Fruit fly (Drosophila melanogaster): Measurements from ENCODE around the gene prage.

The prage gene

DNA sequence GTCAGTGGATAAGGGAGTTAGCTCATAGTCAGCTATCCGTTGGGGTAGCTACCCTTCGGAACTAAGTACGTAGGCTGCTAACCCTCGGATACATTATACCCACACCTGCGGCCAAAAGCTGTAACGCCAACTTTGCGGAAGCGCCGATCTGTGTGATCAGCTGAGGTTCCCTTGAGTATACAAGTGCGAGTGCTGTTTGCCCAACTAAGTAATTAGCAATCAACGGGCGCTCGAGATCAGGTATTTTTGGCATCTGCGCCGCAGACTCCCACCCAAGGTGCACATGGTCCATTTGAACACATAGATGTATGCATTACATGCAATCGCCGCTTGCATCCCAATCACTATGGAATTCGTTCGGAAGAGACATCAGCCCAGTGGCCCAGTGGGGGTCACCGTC lies 80.6 kb downstream of the prage start (continued):
- TF ChIP-seq CG18619 (GFP tag; optimal IDR thresholded peaks at IDR 0.05) (peak; percentile 71), CG8089 (GFP tag; optimal IDR thresholded peaks at IDR 0.05) (peak; percentile 41), grn (GFP tag; optimal IDR thresholded peaks at IDR 0.05) (peak; percentile 75), jing (GFP tag; optimal IDR thresholded peaks at IDR 0.05) (no peak), zen (tag; optimal IDR thresholded peaks at IDR 0.05) (no peak), sc (optimal IDR thresholded peaks at IDR 0.05) (no peak), sc (GFP tag; optimal IDR thresholded peaks at IDR 0.05) (no peak), CG11723 (GFP tag; optimal IDR thresholded peaks at IDR 0.05) (no peak), Optix (GFP tag; IDR thresholded peaks at IDR 0.05) (no peak), CG16815 (GFP tag; optimal IDR thresholded peaks at IDR 0.05) (no peak), corto (GFP tag; optimal IDR thresholded peaks at IDR 0.05) (no peak), CG17829 (tag; optimal IDR thresholded peaks at IDR 0.05) (no peak), CG4617 (GFP tag; optimal IDR thresholded peaks at IDR 0.05; ENCODE audit: borderline replicate concordance) (no peak), fru (optimal IDR thresholded peaks at IDR 0.05) (no peak), CG8290 (GFP tag; optimal IDR thresholded peaks at IDR 0.05) (no peak), CG8290 (tag; optimal IDR thresholded peaks at IDR 0.05) (peak in 1 of 2 experiments; percentile 96), gsb-n (tag; optimal IDR thresholded peaks at IDR 0.05) (no peak), CG12769 (tag; optimal IDR thresholded peaks at IDR 0.05) (peak; percentile 85), Dad (GFP tag; optimal IDR thresholded peaks at IDR 0.05) (peak; percentile 15), CG17568 (GFP tag; optimal IDR thresholded peaks at IDR 0.05) (peak; percentile 66), CG16813 (GFP tag; IDR thresholded peaks at IDR 0.05; ENCODE audit: partially characterized antibody) (no peak), cas (GFP tag; IDR thresholded peaks at IDR 0.05) (peak; percentile 66; the same call in 1 of the 2 replicates), Dbx (GFP tag; IDR thresholded peaks at IDR 0.05) (peak; percentile 89; the same call in 2 of the 3 replicates), nau (GFP tag; optimal IDR thresholded peaks at IDR 0.05) (peak; percentile 83), CG12391 (tag; optimal IDR thresholded peaks at IDR 0.05) (no peak), CG8944 (GFP tag; optimal IDR thresholded peaks at IDR 0.05) (peak; percentile 16), chm (GFP tag; IDR thresholded peaks at IDR 0.05) (no peak), btn (GFP tag; optimal IDR thresholded peaks at IDR 0.05) (peak; percentile 21), CG10147 (GFP tag; optimal IDR thresholded peaks at IDR 0.05) (peak; percentile 26), dati (GFP tag; IDR thresholded peaks at IDR 0.05) (no peak), mld (GFP tag; IDR thresholded peaks at IDR 0.05; ENCODE audit: partially characterized antibody) (no peak), Fer1 (GFP tag; optimal IDR thresholded peaks at IDR 0.05) (peak; percentile 95), Hr78 (GFP tag; optimal IDR thresholded peaks at IDR 0.05) (no peak), NC2α (GFP tag; optimal IDR thresholded peaks at IDR 0.05) (peak; percentile 34), Atf3 (GFP tag; optimal IDR thresholded peaks at IDR 0.05) (no peak), Max (GFP tag; optimal IDR thresholded peaks at IDR 0.05) (peak; percentile 40), CkIIα-i1 (GFP tag; IDR thresholded peaks at IDR 0.05) (peak; percentile 32; the same call in 1 of the 2 replicates), CHES-1-like (GFP tag; optimal IDR thresholded peaks at IDR 0.05) (peak; percentile 70), Opbp (GFP tag; IDR thresholded peaks at IDR 0.05; ENCODE audit: partially characterized antibody) (no peak), Eip74EF (GFP tag; optimal IDR thresholded peaks at IDR 0.05) (peak in 1 of 2 experiments; percentile 59), abd-A (tag; optimal IDR thresholded peaks at IDR 0.05) (no peak), gsb (GFP tag; IDR thresholded peaks at IDR 0.05) (peak; percentile 51; the same call in 1 of the 2 replicates), Deaf1 (tag; optimal IDR thresholded peaks at IDR 0.05) (no peak), CG42726 (GFP tag; IDR thresholded peaks at IDR 0.05; ENCODE audit: partially characterized antibody) (no peak), CG12942 (GFP tag; optimal IDR thresholded peaks at IDR 0.05) (peak; percentile 55), ara (GFP tag; IDR thresholded peaks at IDR 0.05) (no peak), NFAT (GFP tag; IDR thresholded peaks at IDR 0.05) (peak; percentile 60), Hmx (GFP tag; optimal IDR thresholded peaks at IDR 0.05) (no peak), CG6175 (GFP tag; IDR thresholded peaks at IDR 0.05) (peak; percentile 56; the same call in 1 of the 3 replicates), Usf (GFP tag; optimal IDR thresholded peaks at IDR 0.05) (no peak), CG12744 (GFP tag; optimal IDR thresholded peaks at IDR 0.05) (peak; percentile 49)

Measured in whole organism, embryonic.